Worm (Caenorhabditis elegans): Measurements from ENCODE around the gene meg-3.

DNA sequence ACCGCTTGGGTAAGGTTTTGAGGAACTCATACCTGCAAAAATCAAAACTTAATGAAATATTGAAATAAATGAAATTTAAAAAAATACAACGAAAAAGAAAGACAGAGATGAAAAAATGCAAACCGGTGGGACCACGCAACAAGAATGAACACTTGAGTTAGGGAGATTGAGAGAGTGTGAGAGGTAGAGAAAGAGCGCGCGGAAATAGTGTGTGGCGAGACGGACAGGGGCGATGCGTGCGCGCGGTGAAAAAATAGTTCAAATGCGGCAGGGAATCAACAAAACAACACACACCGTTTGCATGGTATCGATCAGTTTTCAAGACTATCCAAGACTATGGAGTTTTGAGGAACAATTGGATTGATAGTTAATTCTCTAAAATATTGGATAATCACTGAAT is at the start of gene meg-3:
- TF ChIP-seq ceh-13 (GFP tag; optimal IDR thresholded peaks at IDR 0.05) (no peak), hmbx-1 (tag; optimal IDR thresholded peaks at IDR 0.05) (no peak), tbx-11 (GFP tag; IDR thresholded peaks at IDR 0.05) (no peak), hnd-1 (tag; optimal IDR thresholded peaks at IDR 0.05) (no peak), hmg-4 (GFP tag; optimal IDR thresholded peaks at IDR 0.05) (no peak), ama-1 (optimal IDR thresholded peaks at IDR 0.05) (no peak), sea-1 (GFP tag; conservative IDR thresholded peaks at IDR 0.05) (no peak), F13C5.2 (tag; optimal IDR thresholded peaks at IDR 0.05) (no peak)

All from whole organism, early embryonic.